Worm (Caenorhabditis elegans): ENCODE measurements around the gene rps-14.
A peak's percentile ranks its signal among the peaks of the same experiment; 100 is the strongest.

DNA sequence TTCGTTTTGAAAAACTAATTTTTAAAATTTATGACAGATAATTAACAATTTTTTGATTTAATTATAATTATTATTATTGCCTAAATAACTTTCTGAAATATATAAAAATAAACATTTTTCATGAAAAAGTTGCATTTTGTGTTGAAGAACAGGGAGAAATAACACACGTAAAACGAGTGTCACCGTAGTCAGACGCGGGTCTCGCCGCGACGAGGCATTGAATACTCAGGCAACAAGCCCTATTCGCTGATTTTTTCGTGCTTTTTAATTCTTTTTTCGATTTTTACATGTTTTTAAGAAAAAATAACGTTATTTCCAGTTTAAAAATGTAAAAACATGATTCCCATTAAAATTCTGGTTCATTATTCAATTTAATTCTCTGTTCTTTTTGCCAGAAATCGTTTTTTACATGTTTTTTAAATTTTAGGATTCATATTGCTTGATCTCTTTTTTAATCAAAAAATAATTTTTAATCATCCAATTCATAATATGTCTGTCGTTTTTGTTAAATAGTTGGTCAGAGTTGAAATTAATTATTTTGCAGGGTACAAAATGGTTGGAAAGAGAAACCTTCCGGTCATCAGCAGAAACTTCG lies 28.6 kb upstream of the rps-14 start, which contains the start of gene rpl-6:
- TF ChIP-seq elt-3 (tag; optimal IDR thresholded peaks at IDR 0.05) (no peak), blmp-1 (tag; optimal IDR thresholded peaks at IDR 0.05) (no peak), lin-13 (tag; optimal IDR thresholded peaks at IDR 0.05) (peak; percentile 86), elt-1 (tag; optimal IDR thresholded peaks at IDR 0.05; ENCODE audit: borderline replicate concordance, insufficient read depth) (no peak), pha-4 (tag; optimal IDR thresholded peaks at IDR 0.05) (peak; percentile 89), nhr-76 (tag; optimal IDR thresholded peaks at IDR 0.05) (no peak), snpc-4 (tag; optimal IDR thresholded peaks at IDR 0.05) (no peak), ham-2 (GFP tag; optimal IDR thresholded peaks at IDR 0.05) (peak; percentile 52), cnd-1 (tag; optimal IDR thresholded peaks at IDR 0.05) (no peak), nhr-12 (tag; optimal IDR thresholded peaks at IDR 0.05) (no peak), ces-1 (GFP tag; optimal IDR thresholded peaks at IDR 0.05) (peak; percentile 64), M03D4.4 (tag; optimal IDR thresholded peaks at IDR 0.05) (no peak), ceh-43 (GFP tag; optimal IDR thresholded peaks at IDR 0.05) (no peak), unc-62 (GFP tag; optimal IDR thresholded peaks at IDR 0.05) (peak; percentile 1)

All from whole organism, mixed stage, embryonic.